Fruit fly (Drosophila melanogaster) whole organism, prepupa: ENCODE results near the gene Bsg.

Experiments
- CG10669 ChIP-seq: fragments of 200-800 bp; sonication (Bioruptor generic); optimal IDR thresholded peaks from 3 replicates; lab custom pipeline; 2018; ENCODE audit warnings: missing biosample characterization, mild to moderate bottlenecking, missing genetic modification characterization, moderate library complexity
- CG1621 ChIP-seq: fragments of 200-800 bp; sonication (Bioruptor generic); optimal IDR thresholded peaks from 3 replicates; lab custom pipeline; 2018; ENCODE audit warnings: missing biosample characterization, mild to moderate bottlenecking, missing genetic modification characterization
- CG16779 ChIP-seq: fragments of 200-800 bp; sonication (Bioruptor generic); optimal IDR thresholded peaks from 3 replicates; lab custom pipeline; 2017; ENCODE audit warnings: missing biosample characterization, mild to moderate bottlenecking, missing genetic modification characterization
- CG7368 ChIP-seq: fragments of 200-800 bp; sonication (Bioruptor generic); optimal IDR thresholded peaks from 3 replicates; lab custom pipeline; 2016; ENCODE audit warnings: missing biosample characterization, missing genetic modification characterization
- CG8319 ChIP-seq: fragments of 200-800 bp; sonication (Bioruptor generic); optimal IDR thresholded peaks from 3 replicates; lab custom pipeline; 2016; ENCODE audit warnings: missing biosample characterization, missing genetic modification characterization
- Met ChIP-seq: fragments of 200-800 bp; sonication (Bioruptor generic); optimal IDR thresholded peaks from 3 replicates; lab custom pipeline; 2016; ENCODE audit warnings: missing biosample characterization, missing genetic modification characterization
- Smox ChIP-seq: fragments of 200-800 bp; sonication (Bioruptor generic); optimal IDR thresholded peaks from 3 replicates; lab custom pipeline; 2016; ENCODE audit warnings: missing biosample characterization, missing genetic modification characterization
- Sox102F ChIP-seq: fragments of 200-800 bp; sonication (Bioruptor generic); optimal IDR thresholded peaks from 2 replicates; lab custom pipeline; 2016; ENCODE audit warnings: missing biosample characterization, mild to moderate bottlenecking, missing genetic modification characterization
- esn ChIP-seq: fragments of 200-800 bp; sonication (Bioruptor generic); optimal IDR thresholded peaks from 2 replicates; lab custom pipeline; 2016; ENCODE audit warnings: missing biosample characterization, mild to moderate bottlenecking, missing genetic modification characterization, moderate library complexity

DNA sequence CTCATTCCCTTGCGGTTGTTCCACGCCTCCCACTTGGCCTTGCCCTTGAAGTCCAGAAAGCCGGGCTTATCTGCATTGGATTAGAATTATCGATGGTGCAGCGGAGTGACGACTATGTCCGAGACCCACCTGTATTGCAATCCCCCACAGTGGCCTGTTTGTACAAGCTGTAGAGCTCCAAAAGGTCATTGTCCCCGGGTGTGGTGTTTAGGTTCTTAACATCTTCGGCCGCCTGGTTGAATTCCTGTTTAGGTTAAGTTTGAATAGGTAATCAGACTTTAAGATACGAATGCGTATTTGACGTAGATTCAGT is 78.7 kb downstream of the Bsg start:
- TF ChIP-seq CG7368 (GFP tag; lab: Kevin White, UChicago): no peak
- no peak for TF ChIP-seq CG16779 (tag; lab: Kevin White, UChicago)
- TF ChIP-seq Met: no peak
- no peak for TF ChIP-seq CG1621 (tag; lab: Kevin White, UChicago)
- TF ChIP-seq CG8319 (GFP tag; lab: Kevin White, UChicago): no peak
- TF ChIP-seq esn (GFP tag; lab: Kevin White, UChicago): no peak
- TF ChIP-seq Sox102F: no peak
- TF ChIP-seq CG10669 (GFP tag; lab: Kevin White, UChicago): no peak
- TF ChIP-seq Smox: no peak
